Worm (Caenorhabditis elegans) whole organism, L2 larva: Measurements from ENCODE around the gene pals-39.

Source experiments
- elt-3 ChIP-seq: sonication (generic microtip); optimal IDR thresholded peaks from 2 replicates; lab custom pipeline; 2017; ENCODE audit warnings: missing biosample characterization, missing genetic modification characterization
- lin-39 ChIP-seq: fragments of 150-350 bp; optimal IDR thresholded peaks from 2 replicates; lab custom pipeline; 2014; ENCODE audit warnings: missing biosample characterization, missing genetic modification reagents, missing genetic modification characterization
- nhr-11 ChIP-seq: fragments of 150-350 bp; optimal IDR thresholded peaks from 2 replicates; lab custom pipeline; 2014; ENCODE audit warnings: missing biosample characterization, missing genetic modification characterization
- unc-39 ChIP-seq: fragments of 150-350 bp; optimal IDR thresholded peaks from 2 replicates; lab custom pipeline; 2014; ENCODE audit warnings: missing biosample characterization, missing genetic modification characterization
- unc-55 ChIP-seq: fragments of 150-350 bp; sonication (generic microtip); optimal IDR thresholded peaks from 3 replicates; lab custom pipeline; 2014; ENCODE audit warnings: missing biosample characterization, missing genetic modification reagents, missing genetic modification characterization
- zag-1 ChIP-seq: fragments of 150-350 bp; optimal IDR thresholded peaks from 2 replicates; lab custom pipeline; 2014; ENCODE audit warnings: missing biosample characterization, missing genetic modification characterization
- ztf-11 ChIP-seq: sonication (generic microtip); optimal IDR thresholded peaks from 2 replicates; lab custom pipeline; 2017; ENCODE audit warnings: missing biosample characterization, missing genetic modification characterization

- no peak for TF ChIP-seq ztf-11 (tag; lab: Kevin White, UChicago)
- TF ChIP-seq unc-39 (tag; lab: Kevin White, UChicago), result no peak
- TF ChIP-seq zag-1 (tag; lab: Kevin White, UChicago), result no peak
- TF ChIP-seq unc-55 (GFP tag; lab: Kevin White, UChicago), result no peak
- no peak for TF ChIP-seq lin-39
- TF ChIP-seq elt-3 (tag; lab: Kevin White, UChicago), result no peak
- no peak for TF ChIP-seq nhr-11 (tag; lab: Kevin White, UChicago)
These were observed 11.5 kb downstream of the pals-39 start, which contains the start of gene C54D10.13 for ce11 chrV:12432111-12432510.
